Fruit fly (Drosophila melanogaster) whole organism, adult: ENCODE measurements around the gene CG7382.

Experiments
- CG33017 ChIP-seq: fragments of 200-800 bp; sonication (Bioruptor generic); optimal IDR thresholded peaks from 2 replicates; lab custom pipeline; 2018; ENCODE audit warnings: missing biosample characterization, mild to moderate bottlenecking, missing genetic modification characterization, moderate library complexity
- Crg-1 ChIP-seq: fragments of 200-800 bp; sonication (Bioruptor generic); optimal IDR thresholded peaks from 2 replicates; lab custom pipeline; 2016; ENCODE audit warnings: missing biosample characterization, missing genetic modification characterization
- toe ChIP-seq: fragments of 200-800 bp; sonication (Bioruptor generic); optimal IDR thresholded peaks from 2 replicates; lab custom pipeline; 2016; ENCODE audit warnings: missing biosample characterization, missing genetic modification characterization

- no peak for TF ChIP-seq Crg-1
- no peak for TF ChIP-seq toe (GFP tag; lab: Kevin White, UChicago)
- no peak for TF ChIP-seq CG33017 (tag; lab: Kevin White, UChicago)
Observed at dm6 chr2L:5501335-5501734, 18.4 kb downstream of the CG7382 start.
